Worm (Caenorhabditis elegans) whole organism, midembryonic: ENCODE data around the gene C18G1.1.

Source experiments
- T22C8.4 ChIP-seq: fragments of 200-800 bp; sonication (Bioruptor generic); IDR thresholded peaks from 2 replicates; pipeline ENCODE4 v1.3.6; 2022; ENCODE audit warnings: missing genetic modification characterization, missing compliant biosample characterization
- cog-1 ChIP-seq: sonication (generic microtip); optimal IDR thresholded peaks from 2 replicates; lab custom pipeline; 2016; ENCODE audit warnings: missing genetic modification characterization, missing compliant biosample characterization
- flt-1 ChIP-seq: fragments of 200-800 bp; sonication (Bioruptor generic); IDR thresholded peaks from 2 replicates; pipeline ENCODE4 v1.3.6; 2022; ENCODE audit warnings: missing genetic modification characterization, missing compliant biosample characterization
- klf-2 ChIP-seq: fragments of 200-800 bp; sonication (Bioruptor generic); conservative IDR thresholded peaks from 2 replicates; pipeline ENCODE4 v1.3.6; 2022; ENCODE audit warnings: missing genetic modification reagents, missing genetic modification characterization, missing compliant biosample characterization
- med-1 ChIP-seq: sonication (generic microtip); optimal IDR thresholded peaks from 2 replicates; lab custom pipeline; 2017; ENCODE audit warnings: missing genetic modification characterization, mild to moderate bottlenecking, missing compliant biosample characterization, antibody characterized with exemption, missing genetic modification reagents; ENCODE audit not compliant: insufficient read depth
- ref-1 ChIP-seq: fragments of 200-800 bp; sonication (Bioruptor generic); conservative IDR thresholded peaks from 2 replicates; pipeline ENCODE4 v1.3.6; 2022; ENCODE audit warnings: missing genetic modification reagents, missing genetic modification characterization, missing compliant biosample characterization
- tab-1 ChIP-seq: fragments of 200-800 bp; sonication (Bioruptor generic); IDR thresholded peaks from 2 replicates; pipeline ENCODE4 v1.3.6; 2022; ENCODE audit warnings: missing genetic modification characterization, missing compliant biosample characterization
- ztf-23 ChIP-seq: fragments of 200-800 bp; sonication (Bioruptor generic); IDR thresholded peaks from 2 replicates; pipeline ENCODE4 v1.3.6; 2022; ENCODE audit warnings: missing genetic modification reagents, missing genetic modification characterization, missing compliant biosample characterization
- ztf-29 ChIP-seq: fragments of 200-800 bp; sonication (Bioruptor generic); IDR thresholded peaks from 2 replicates; pipeline ENCODE4 v1.3.6; 2022; ENCODE audit warnings: missing genetic modification reagents, missing genetic modification characterization, missing compliant biosample characterization

C18G1.1 gene

ce11 chrV:4801943-4802342 lies 24.2 kb downstream of the C18G1.1 start:
- TF ChIP-seq cog-1 (tag; lab: Kevin White, UChicago) (no peak), ztf-23 (GFP tag; lab: Robert Waterston, UW) (no peak), klf-2 (GFP tag; lab: Robert Waterston, UW) (no peak), T22C8.4 (GFP tag; lab: Robert Waterston, UW) (no peak), ref-1 (GFP tag; lab: Robert Waterston, UW) (no peak), tab-1 (GFP tag; lab: Robert Waterston, UW) (no peak), ztf-29 (no peak), med-1 (GFP tag; lab: Kevin White, UChicago) (no peak), flt-1 (GFP tag; lab: Robert Waterston, UW) (no peak)

ce11 chrV:4805847-4806246 lies 28.1 kb downstream of the C18G1.1 start, which contains the start of gene R02F11.3:
R02F11.3 (minus strand) TSS chrV:4805947.
- TF ChIP-seq ref-1 (GFP tag; lab: Robert Waterston, UW), result no peak
- no peak for TF ChIP-seq tab-1 (GFP tag; lab: Robert Waterston, UW)
- TF ChIP-seq med-1 (GFP tag; lab: Kevin White, UChicago), result no peak
- TF ChIP-seq klf-2 (GFP tag; lab: Robert Waterston, UW), result no peak
- no peak for TF ChIP-seq ztf-29
- no peak for TF ChIP-seq cog-1 (tag; lab: Kevin White, UChicago)
- no peak for TF ChIP-seq flt-1 (GFP tag; lab: Robert Waterston, UW)
- TF ChIP-seq T22C8.4 (GFP tag; lab: Robert Waterston, UW), result no peak
- TF ChIP-seq ztf-23 (GFP tag; lab: Robert Waterston, UW), result no peak

- TF ChIP-seq tab-1 (GFP tag; lab: Robert Waterston, UW) (no peak), med-1 (GFP tag; lab: Kevin White, UChicago) (no peak), klf-2 (GFP tag; lab: Robert Waterston, UW) (no peak), ztf-29 (no peak), T22C8.4 (GFP tag; lab: Robert Waterston, UW) (no peak), ref-1 (GFP tag; lab: Robert Waterston, UW) (no peak), cog-1 (tag; lab: Kevin White, UChicago) (no peak), ztf-23 (GFP tag; lab: Robert Waterston, UW) (no peak), flt-1 (GFP tag; lab: Robert Waterston, UW) (no peak)
Measured at ce11 chrV:4806859-4807258, 29.1 kb downstream of the C18G1.1 start.

DNA sequence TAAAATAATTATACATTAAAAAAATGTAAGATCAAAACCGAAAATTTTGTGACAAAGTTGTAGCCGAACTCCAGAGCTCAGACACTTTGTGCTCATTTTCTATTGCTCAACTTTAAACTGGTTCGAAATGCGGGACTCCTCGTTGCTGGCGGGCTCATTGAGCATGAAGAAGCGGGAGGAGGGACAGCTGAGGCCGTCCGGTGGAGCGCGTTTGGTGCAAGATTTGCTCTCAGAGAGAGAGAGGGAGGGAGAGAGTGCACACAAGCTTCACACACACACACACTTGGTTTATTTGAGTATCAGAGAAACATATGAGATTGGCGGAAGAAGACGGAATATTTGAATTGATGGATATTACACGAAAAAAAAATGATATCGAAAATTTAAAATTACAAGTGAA lies 32.9 kb downstream of the C18G1.1 start:
- TF ChIP-seq ztf-29 (no peak), tab-1 (GFP tag; lab: Robert Waterston, UW) (0 out of 2 replicates have a peak, but pooled peaks have one; percentile 7), cog-1 (tag; lab: Kevin White, UChicago) (peak; percentile 58), flt-1 (GFP tag; lab: Robert Waterston, UW) (peak; percentile 46; the same call in 1 of the 2 replicates), T22C8.4 (GFP tag; lab: Robert Waterston, UW) (no peak), ztf-23 (GFP tag; lab: Robert Waterston, UW) (no peak), ref-1 (GFP tag; lab: Robert Waterston, UW) (no peak), klf-2 (GFP tag; lab: Robert Waterston, UW) (no peak), med-1 (GFP tag; lab: Kevin White, UChicago) (no peak)

- no peak for TF ChIP-seq flt-1 (GFP tag; lab: Robert Waterston, UW)
- no peak for TF ChIP-seq tab-1 (GFP tag; lab: Robert Waterston, UW)
- no peak for TF ChIP-seq cog-1 (tag; lab: Kevin White, UChicago)
- no peak for TF ChIP-seq ztf-29
Measured at ce11 chrV:4813825-4814224, 36.1 kb downstream of the C18G1.1 start.

DNA sequence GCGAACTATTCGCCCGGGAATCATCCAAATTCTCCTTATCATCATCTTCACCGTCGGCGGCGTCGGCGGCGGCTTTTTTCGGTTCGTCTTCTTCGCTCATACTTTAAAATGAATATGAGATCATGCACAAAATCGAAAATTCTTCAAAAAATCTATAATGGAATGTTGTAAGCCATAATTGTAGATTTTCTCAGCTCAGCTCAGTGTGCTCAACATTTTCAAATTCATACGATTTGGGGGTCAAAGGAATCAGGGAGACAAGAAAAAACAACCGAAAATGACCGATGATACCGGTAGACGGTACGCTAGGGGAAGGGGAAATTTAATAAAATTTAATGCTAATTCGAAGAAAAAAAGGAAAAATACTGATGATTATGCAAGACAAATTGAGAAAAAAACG lies 40.8 kb downstream of the C18G1.1 start, which contains the start of gene ccep-97:
Gene ccep-97 (minus strand): TSS at position 101 of the 400 bp plus-strand sequence.
- TF ChIP-seq cog-1 (tag; lab: Kevin White, UChicago) (no peak), ref-1 (GFP tag; lab: Robert Waterston, UW) (no peak), klf-2 (GFP tag; lab: Robert Waterston, UW) (no peak), med-1 (GFP tag; lab: Kevin White, UChicago) (no peak), ztf-23 (GFP tag; lab: Robert Waterston, UW) (no peak), ztf-29 (no peak), tab-1 (GFP tag; lab: Robert Waterston, UW) (no peak), T22C8.4 (GFP tag; lab: Robert Waterston, UW) (no peak), flt-1 (GFP tag; lab: Robert Waterston, UW) (no peak)

DNA sequence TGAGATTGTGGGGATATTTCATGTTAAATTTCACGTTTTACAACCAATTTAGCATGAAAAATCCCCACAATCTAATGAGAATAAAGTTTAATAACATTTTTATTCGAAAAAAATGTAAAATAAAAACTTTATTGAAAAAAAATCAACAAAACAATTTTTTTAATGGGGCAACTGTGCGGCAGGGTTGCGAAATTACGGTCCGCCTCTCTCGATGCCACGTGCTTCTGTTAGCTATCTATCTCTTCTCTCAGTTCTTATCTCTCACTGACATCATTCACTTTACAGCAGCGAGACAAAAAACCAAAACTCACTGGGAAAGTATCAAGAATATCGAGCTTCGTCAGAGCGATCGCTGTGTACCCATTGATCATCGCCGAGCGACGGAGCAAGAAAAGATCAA lies 42.8 kb downstream of the C18G1.1 start:
- TF ChIP-seq klf-2 (GFP tag; lab: Robert Waterston, UW), result no peak

- TF ChIP-seq ztf-29 (no peak), med-1 (GFP tag; lab: Kevin White, UChicago) (no peak)
Measured at ce11 chrV:4823323-4823682, 45.5 kb downstream of the C18G1.1 start, which contains the start of gene adss-1. adss-1 (minus strand) TSS chrV:4823423.

DNA sequence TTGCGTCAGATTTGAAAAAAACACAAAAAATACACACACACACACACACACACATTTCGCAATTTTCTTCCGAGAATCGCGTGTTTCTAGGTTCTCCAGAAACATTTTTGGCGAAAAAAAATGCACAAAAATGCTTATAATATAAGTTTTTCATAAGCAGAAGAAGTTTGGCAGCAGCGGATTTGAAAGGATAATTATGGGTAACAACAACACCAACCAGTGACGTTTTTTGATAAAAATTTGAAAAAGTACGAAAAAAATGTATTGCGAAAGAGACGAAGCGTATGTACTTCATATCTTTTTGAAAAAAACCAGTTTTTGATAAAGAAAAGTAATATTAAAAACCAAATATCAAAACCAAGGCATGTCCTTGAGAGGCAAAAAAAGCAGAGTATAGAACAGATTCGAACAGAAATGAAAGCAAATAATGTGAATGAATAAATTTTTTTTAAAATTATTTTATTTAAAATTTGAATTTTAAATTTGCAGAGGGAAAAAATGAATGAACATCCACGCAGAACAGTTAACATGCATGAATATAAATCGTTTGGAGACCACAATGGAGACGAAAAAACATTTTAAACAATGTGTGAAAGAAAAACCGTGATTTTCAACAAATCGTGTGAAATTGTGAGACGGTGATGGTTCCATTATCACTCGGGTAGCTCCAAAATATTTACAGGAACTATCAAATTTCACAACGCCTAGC lies 46.1 kb downstream of the C18G1.1 start:
- TF ChIP-seq ref-1 (GFP tag; lab: Robert Waterston, UW) (no peak), klf-2 (GFP tag; lab: Robert Waterston, UW) (no peak), cog-1 (tag; lab: Kevin White, UChicago) (no peak), T22C8.4 (GFP tag; lab: Robert Waterston, UW) (no peak), tab-1 (GFP tag; lab: Robert Waterston, UW) (no peak)
